Worm (Caenorhabditis elegans): Measurements from ENCODE around the gene grd-14.

ce11 chrX:8545971-8546442 is 46.2 kb downstream of the grd-14 start, which contains the start of gene sdha-1:
- TF ChIP-seq dmd-8 (GFP tag; IDR thresholded peaks at IDR 0.05): no peak
- no peak for TF ChIP-seq lin-15B (tag; optimal IDR thresholded peaks at IDR 0.05)
- TF ChIP-seq dmd-6 (GFP tag; IDR thresholded peaks at IDR 0.05): peak; percentile 88
- TF ChIP-seq zfp-2 (tag; optimal IDR thresholded peaks at IDR 0.05): no peak
